Fruit fly (Drosophila melanogaster): ENCODE results near the gene MED7.

The MED7 gene

dm6 chr3R:10760966-10761855 lies at the start of gene MED7, which contains the start of gene Cap-H2 (continued):
- TF ChIP-seq CG3847 (GFP tag; IDR thresholded peaks at IDR 0.05) (peak; percentile 92), CG2199 (GFP tag; IDR thresholded peaks at IDR 0.05) (0 out of 3 replicates have a peak, but pooled peaks have one; percentile 17), kay (GFP tag; optimal IDR thresholded peaks at IDR 0.05) (peak; percentile 88), dmrt11E (tag; optimal IDR thresholded peaks at IDR 0.05) (peak; percentile 80), C15 (GFP tag; IDR thresholded peaks at IDR 0.05) (0 out of 3 replicates have a peak, but pooled peaks have one; percentile 53), pfk (GFP tag; optimal IDR thresholded peaks at IDR 0.05) (no peak), CG11723 (GFP tag; optimal IDR thresholded peaks at IDR 0.05) (peak; percentile 50), PHDP (tag; optimal IDR thresholded peaks at IDR 0.05) (peak; percentile 79), CG33213 (GFP tag; optimal IDR thresholded peaks at IDR 0.05) (peak; percentile 82), CG13296 (GFP tag; optimal IDR thresholded peaks at IDR 0.05) (peak; percentile 54), cwo (GFP tag; optimal IDR thresholded peaks at IDR 0.05) (peak; percentile 11), Elba2 (GFP tag; optimal IDR thresholded peaks at IDR 0.05) (peak; percentile 53), Bgb (GFP tag; IDR thresholded peaks at IDR 0.05; ENCODE audit: partially characterized antibody) (peak; percentile 95), Myb (GFP tag; optimal IDR thresholded peaks at IDR 0.05) (peak; percentile 42), CG10654 (GFP tag; optimal IDR thresholded peaks at IDR 0.05) (peak; percentile 85), ranshi (GFP tag; IDR thresholded peaks at IDR 0.05) (peak; percentile 91), zf30C (GFP tag; optimal IDR thresholded peaks at IDR 0.05) (no peak), eve (GFP tag; optimal IDR thresholded peaks at IDR 0.05) (no peak), CG10462 (GFP tag; optimal IDR thresholded peaks at IDR 0.05) (peak; percentile 61), CG2889 (GFP tag; IDR thresholded peaks at IDR 0.05) (peak; percentile 62; the same call in 1 of the 3 replicates), CG17361 (GFP tag; IDR thresholded peaks at IDR 0.05) (peak; percentile 81), lbe (GFP tag; optimal IDR thresholded peaks at IDR 0.05) (peak; percentile 69), CG11398 (GFP tag; optimal IDR thresholded peaks at IDR 0.05) (no peak), CG12769 (tag; optimal IDR thresholded peaks at IDR 0.05) (peak; percentile 69), Nf-YC (tag; optimal IDR thresholded peaks at IDR 0.05) (peak; percentile 77), Adf1 (GFP tag; IDR thresholded peaks at IDR 0.05) (peak; percentile 61), lola (GFP tag; optimal IDR thresholded peaks at IDR 0.05) (peak in 2 of 3 experiments; percentile 29 to 79), salm (tag; optimal IDR thresholded peaks at IDR 0.05) (no peak), CG13775 (GFP tag; optimal IDR thresholded peaks at IDR 0.05) (peak; percentile 84), Mrtf (GFP tag; IDR thresholded peaks at IDR 0.05) (peak; percentile 70; the same call in 1 of the 3 replicates), chn (GFP tag; optimal IDR thresholded peaks at IDR 0.05) (peak; percentile 86), oc (tag; optimal IDR thresholded peaks at IDR 0.05) (no peak), CG4424 (GFP tag; optimal IDR thresholded peaks at IDR 0.05) (peak; percentile 91), CG18476 (GFP tag; optimal IDR thresholded peaks at IDR 0.05) (peak; percentile 78), TFAM (GFP tag; optimal IDR thresholded peaks at IDR 0.05) (no peak), tx (GFP tag; optimal IDR thresholded peaks at IDR 0.05) (peak; percentile 63), CHES-1-like (GFP tag; optimal IDR thresholded peaks at IDR 0.05) (peak; percentile 74), zen (tag; optimal IDR thresholded peaks at IDR 0.05) (peak; percentile 85), CG4328 (GFP tag; optimal IDR thresholded peaks at IDR 0.05) (peak; percentile 48), hb (GFP tag; IDR thresholded peaks at IDR 0.05; ENCODE audit: partially characterized antibody) (peak; percentile 98), Hr39 (optimal IDR thresholded peaks at IDR 0.05) (no peak), CG12659 (GFP tag; optimal IDR thresholded peaks at IDR 0.05) (peak; percentile 88), CG31365 (tag; optimal IDR thresholded peaks at IDR 0.05) (no peak), CG16779 (GFP tag; IDR thresholded peaks at IDR 0.05) (0 out of 2 replicates have a peak, but pooled peaks have one; percentile 59), CG8765 (GFP tag; IDR thresholded peaks at IDR 0.05) (peak; percentile 72), sna (GFP tag; IDR thresholded peaks at IDR 0.05; ENCODE audit: partially characterized antibody) (peak; percentile 100), zfh2 (GFP tag; optimal IDR thresholded peaks at IDR 0.05) (peak; percentile 79), Hmr (GFP tag; optimal IDR thresholded peaks at IDR 0.05) (no peak)

Data from whole organism, embryonic.